Fruit fly (Drosophila melanogaster) whole organism, embryonic: ENCODE data around the gene mus101.

Experiments used
- Asciz ChIP-seq: fragments of 200-800 bp; sonication (Bioruptor generic); optimal IDR thresholded peaks from 2 replicates; lab custom pipeline; 2017; ENCODE audit warnings: missing biosample characterization, mild to moderate bottlenecking, missing genetic modification characterization, missing genetic modification reagents
- CG10209 ChIP-seq: fragments of 200-800 bp; sonication (Bioruptor generic); optimal IDR thresholded peaks from 3 replicates; lab custom pipeline; 2017; ENCODE audit warnings: missing biosample characterization, mild to moderate bottlenecking, missing genetic modification characterization, missing genetic modification reagents
- CG10959 ChIP-seq: fragments of 200-800 bp; sonication (Bioruptor generic); IDR thresholded peaks from 2 replicates; pipeline ENCODE4 v1.3.6; 2022; ENCODE audit warnings: missing biosample characterization, missing genetic modification characterization
- CG11695 ChIP-seq: fragments of 200-800 bp; sonication (Bioruptor generic); IDR thresholded peaks from 3 replicates; pipeline ENCODE4 v1.3.6; 2022; ENCODE audit warnings: missing biosample characterization, missing genetic modification characterization
- CG12391 ChIP-seq: fragments of 200-800 bp; sonication (Bioruptor generic); optimal IDR thresholded peaks from 3 replicates; lab custom pipeline; 2018; ENCODE audit warnings: missing biosample characterization, mild to moderate bottlenecking, missing genetic modification characterization, moderate library complexity
- CG12659 ChIP-seq: fragments of 200-800 bp; sonication (Bioruptor generic); optimal IDR thresholded peaks from 3 replicates; lab custom pipeline; 2017; ENCODE audit warnings: mild to moderate bottlenecking, missing biosample characterization, missing genetic modification reagents, missing genetic modification characterization
- CG12744 ChIP-seq: fragments of 200-800 bp; sonication (Bioruptor generic); optimal IDR thresholded peaks from 2 replicates; lab custom pipeline; 2016; ENCODE audit warnings: missing biosample characterization, missing genetic modification characterization
- CG13287 ChIP-seq: fragments of 200-800 bp; sonication (Bioruptor generic); IDR thresholded peaks from 2 replicates; pipeline ENCODE4 v1.3.6; 2022; ENCODE audit warnings: missing biosample characterization, missing genetic modification characterization; ENCODE audit not compliant: partially characterized antibody
- CG13624 ChIP-seq: fragments of 200-800 bp; sonication (Bioruptor generic); optimal IDR thresholded peaks from 2 replicates; lab custom pipeline; 2016; ENCODE audit warnings: missing biosample characterization, missing genetic modification characterization
- CG14050 ChIP-seq: fragments of 200-800 bp; sonication (Bioruptor generic); IDR thresholded peaks from 3 replicates; pipeline ENCODE4 v1.3.6; 2022; ENCODE audit warnings: missing biosample characterization, missing genetic modification characterization
- CG17802 ChIP-seq: fragments of 200-800 bp; sonication (Bioruptor generic); optimal IDR thresholded peaks from 2 replicates; lab custom pipeline; 2018; ENCODE audit warnings: missing biosample characterization, mild to moderate bottlenecking, missing genetic modification characterization, moderate library complexity
- CG33213 ChIP-seq: fragments of 200-800 bp; sonication (Bioruptor generic); optimal IDR thresholded peaks from 3 replicates; lab custom pipeline; 2016; ENCODE audit warnings: missing biosample characterization, missing genetic modification characterization
- CG4707 ChIP-seq: fragments of 200-800 bp; sonication (Bioruptor generic); optimal IDR thresholded peaks from 2 replicates; lab custom pipeline; 2018; ENCODE audit warnings: missing biosample characterization, mild to moderate bottlenecking, missing genetic modification characterization, moderate library complexity
- CG8089 ChIP-seq: fragments of 200-800 bp; sonication (Bioruptor generic); optimal IDR thresholded peaks from 3 replicates; lab custom pipeline; 2016; ENCODE audit warnings: missing biosample characterization, missing genetic modification characterization
- CG8290 ChIP-seq, 3 experiments: fragments of 200-800 bp; sonication (Bioruptor generic); optimal IDR thresholded peaks; 2 replicates each; lab custom pipeline; 2016 to 2019; ENCODE audit warnings: missing biosample characterization in 3 of 3, missing genetic modification characterization in 3 of 3, mild to moderate bottlenecking in 2 of 3, moderate library complexity in 1 of 3
- CG9817 ChIP-seq: fragments of 200-800 bp; sonication (Bioruptor generic); optimal IDR thresholded peaks from 2 replicates; lab custom pipeline; 2018; ENCODE audit warnings: missing biosample characterization, mild to moderate bottlenecking, missing genetic modification characterization, moderate library complexity
- D19A ChIP-seq: fragments of 200-800 bp; optimal IDR thresholded peaks from 3 replicates; lab custom pipeline; 2019; ENCODE audit warnings: missing biosample characterization, mild to moderate bottlenecking, missing genetic modification characterization, moderate library complexity
- Hey ChIP-seq: fragments of 200-800 bp; sonication (Bioruptor generic); optimal IDR thresholded peaks from 3 replicates; lab custom pipeline; 2018; ENCODE audit warnings: missing biosample characterization, mild to moderate bottlenecking, missing genetic modification characterization
- Hmx ChIP-seq: fragments of 200-800 bp; sonication (Bioruptor generic); optimal IDR thresholded peaks from 2 replicates; lab custom pipeline; 2016; ENCODE audit warnings: missing biosample characterization, missing genetic modification characterization
- Hr51 ChIP-seq, 2 experiments: fragments of 200-800 bp; sonication (Bioruptor generic); optimal IDR thresholded peaks; 2 replicates in 1 of 2; 3 replicates in 1 of 2; lab custom pipeline; 2016 to 2018; ENCODE audit warnings: missing biosample characterization in 2 of 2, missing genetic modification characterization in 2 of 2, mild to moderate bottlenecking in 1 of 2, moderate library complexity in 1 of 2
- MBD-R2 ChIP-seq: fragments of 200-800 bp; sonication (Bioruptor generic); IDR thresholded peaks from 2 replicates; pipeline ENCODE4 v1.3.6; 2022; ENCODE audit warnings: missing biosample characterization, missing genetic modification characterization
- Myb ChIP-seq: fragments of 200-800 bp; sonication (Bioruptor generic); optimal IDR thresholded peaks from 2 replicates; lab custom pipeline; 2016; ENCODE audit warnings: missing biosample characterization, missing genetic modification characterization
- Nf-YC ChIP-seq: fragments of 200-800 bp; optimal IDR thresholded peaks from 3 replicates; lab custom pipeline; 2019; ENCODE audit warnings: missing biosample characterization, mild to moderate bottlenecking, missing genetic modification characterization, moderate library complexity
- Opbp ChIP-seq: fragments of 200-800 bp; sonication (Bioruptor generic); IDR thresholded peaks from 3 replicates; pipeline ENCODE4 v1.3.6; 2022; ENCODE audit warnings: missing biosample characterization, missing genetic modification characterization; ENCODE audit not compliant: partially characterized antibody
- Sry-δ ChIP-seq: fragments of 200-800 bp; sonication (Bioruptor generic); optimal IDR thresholded peaks from 2 replicates; lab custom pipeline; 2016; ENCODE audit warnings: missing biosample characterization, missing genetic modification characterization
- TFAM ChIP-seq: fragments of 200-800 bp; sonication (Bioruptor generic); optimal IDR thresholded peaks from 2 replicates; lab custom pipeline; 2017; ENCODE audit warnings: missing biosample characterization, missing genetic modification characterization, inconsistent platforms
- ac ChIP-seq: fragments of 200-800 bp; sonication (Bioruptor generic); optimal IDR thresholded peaks from 3 replicates; lab custom pipeline; 2017; ENCODE audit warnings: missing biosample characterization, mild to moderate bottlenecking, missing genetic modification characterization
- ap ChIP-seq: fragments of 200-800 bp; sonication (Bioruptor generic); IDR thresholded peaks from 2 replicates; pipeline ENCODE4 v1.3.6; 2022; ENCODE audit warnings: missing biosample characterization, missing genetic modification characterization
- br ChIP-seq: fragments of >200 bp; optimal IDR thresholded peaks from 2 replicates; lab custom pipeline; 2017
- cad ChIP-seq: fragments of >200 bp; optimal IDR thresholded peaks from 2 replicates; lab custom pipeline; 2017; ENCODE audit warnings: missing biosample characterization, missing genetic modification characterization
- cg ChIP-seq: fragments of 200-800 bp; sonication (Bioruptor generic); optimal IDR thresholded peaks from 3 replicates; lab custom pipeline; 2019; ENCODE audit warnings: missing biosample characterization, mild to moderate bottlenecking, missing genetic modification characterization, moderate library complexity
- disco-r ChIP-seq: fragments of 200-800 bp; sonication (Bioruptor generic); optimal IDR thresholded peaks from 2 replicates; lab custom pipeline; 2016; ENCODE audit warnings: missing biosample characterization, missing genetic modification characterization
- emc ChIP-seq: fragments of 200-800 bp; sonication (Bioruptor generic); optimal IDR thresholded peaks from 2 replicates; lab custom pipeline; 2016; ENCODE audit warnings: missing biosample characterization, missing genetic modification characterization
- fd3F ChIP-seq: fragments of 200-800 bp; sonication (Bioruptor generic); optimal IDR thresholded peaks from 2 replicates; lab custom pipeline; 2018; ENCODE audit warnings: missing biosample characterization, mild to moderate bottlenecking, missing genetic modification characterization, moderate library complexity
- gem ChIP-seq: fragments of 200-800 bp; sonication (Bioruptor generic); optimal IDR thresholded peaks from 2 replicates; lab custom pipeline; 2019; ENCODE audit warnings: missing biosample characterization, mild to moderate bottlenecking, missing genetic modification characterization, moderate library complexity
- grau ChIP-seq: fragments of 200-800 bp; optimal IDR thresholded peaks from 3 replicates; lab custom pipeline; 2019; ENCODE audit warnings: missing biosample characterization, mild to moderate bottlenecking, missing genetic modification characterization, moderate library complexity
- gsb ChIP-seq: fragments of 200-800 bp; sonication (Bioruptor generic); IDR thresholded peaks from 2 replicates; pipeline ENCODE4 v1.3.6; 2022; ENCODE audit warnings: missing biosample characterization, missing genetic modification characterization
- gt ChIP-seq: fragments of 200-800 bp; sonication (Bioruptor generic); IDR thresholded peaks from 2 replicates; pipeline ENCODE4 v1.3.6; 2022; ENCODE audit warnings: missing biosample characterization, missing genetic modification characterization
- hb ChIP-seq: fragments of 200-800 bp; sonication (Bioruptor generic); IDR thresholded peaks from 3 replicates; pipeline ENCODE4 v1.3.6; 2022; ENCODE audit warnings: missing biosample characterization, missing genetic modification characterization; ENCODE audit not compliant: partially characterized antibody
- hkb ChIP-seq, 2 experiments: fragments of 200-800 bp in 1 of 2; fragments of >200 bp in 1 of 2; sonication (Bioruptor generic) in 1 of 2; IDR thresholded peaks in 1 of 2; optimal IDR thresholded peaks in 1 of 2; 2 replicates each; pipeline versions ENCODE4 v1.3.6 to Lab custom; 2017 to 2022; ENCODE audit warnings: missing biosample characterization in 1 of 2, missing genetic modification characterization in 1 of 2
- hth ChIP-seq: fragments of >200 bp; optimal IDR thresholded peaks from 2 replicates; lab custom pipeline; 2017; ENCODE audit warnings: inconsistent platforms
- jing ChIP-seq: fragments of 200-800 bp; sonication (Bioruptor generic); optimal IDR thresholded peaks from 2 replicates; lab custom pipeline; 2018; ENCODE audit warnings: missing biosample characterization, mild to moderate bottlenecking, missing genetic modification characterization
- maf-S ChIP-seq: fragments of 200-800 bp; sonication (Bioruptor generic); optimal IDR thresholded peaks from 2 replicates; lab custom pipeline; 2016; ENCODE audit warnings: missing biosample characterization, missing genetic modification characterization
- nmo ChIP-seq: fragments of 200-800 bp; sonication (Bioruptor generic); optimal IDR thresholded peaks from 2 replicates; lab custom pipeline; 2018; ENCODE audit warnings: missing biosample characterization, mild to moderate bottlenecking, missing genetic modification characterization, moderate library complexity
- pnt ChIP-seq: fragments of 200-800 bp; sonication (Bioruptor generic); optimal IDR thresholded peaks from 3 replicates; lab custom pipeline; 2016; ENCODE audit warnings: missing biosample characterization, missing genetic modification characterization
- pzg ChIP-seq: fragments of 200-800 bp; sonication (Bioruptor generic); optimal IDR thresholded peaks from 3 replicates; lab custom pipeline; 2018; ENCODE audit warnings: missing biosample characterization, mild to moderate bottlenecking, missing genetic modification characterization, moderate library complexity
- row ChIP-seq: fragments of 200-800 bp; sonication (Bioruptor generic); IDR thresholded peaks from 3 replicates; pipeline ENCODE4 v1.3.6; 2022; ENCODE audit warnings: missing biosample characterization, missing genetic modification characterization
- sim ChIP-seq: fragments of 200-800 bp; sonication (Bioruptor generic); IDR thresholded peaks from 2 replicates; pipeline ENCODE4 v1.3.6; 2022; ENCODE audit warnings: missing biosample characterization, missing genetic modification characterization
- slou ChIP-seq: fragments of 200-800 bp; sonication (Bioruptor generic); optimal IDR thresholded peaks from 3 replicates; lab custom pipeline; 2016; ENCODE audit warnings: missing biosample characterization, missing genetic modification characterization
- stwl ChIP-seq: fragments of 200-800 bp; sonication (Bioruptor generic); optimal IDR thresholded peaks from 3 replicates; lab custom pipeline; 2018; ENCODE audit warnings: missing biosample characterization, mild to moderate bottlenecking, missing genetic modification characterization, moderate library complexity

mus101 gene

DNA sequence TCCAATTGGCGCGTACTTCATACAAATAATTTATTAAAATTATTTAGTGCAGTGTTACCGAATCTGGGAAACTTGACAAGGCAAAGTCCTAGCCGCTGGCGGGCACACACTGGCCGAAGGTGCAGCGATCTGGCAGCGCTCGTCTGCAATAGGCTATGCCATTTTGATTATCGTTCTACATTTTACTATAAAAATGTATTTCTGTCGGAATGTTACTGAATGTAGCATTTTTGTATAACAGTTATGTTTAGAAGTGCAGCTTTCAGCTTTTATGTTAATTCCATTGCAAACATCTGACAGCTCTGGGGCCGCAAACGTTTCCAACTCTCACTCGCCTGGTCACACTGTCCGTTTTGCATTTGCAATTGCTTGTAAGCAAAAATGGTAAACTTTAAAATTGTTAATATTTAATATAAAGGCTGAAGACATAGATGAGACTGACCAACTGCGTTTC is 22.6 kb downstream of the mus101 start, which contains the start of gene Grip91 (continued):
- peak; percentile 39 for TF ChIP-seq CG33213
- peak; percentile 5 for TF ChIP-seq CG12391 (tag; lab: Kevin White, UChicago)
- no peak for TF ChIP-seq hb (GFP tag; lab: Robert Waterston, UW)
- TF ChIP-seq hkb (optimal IDR thresholded peaks at IDR 0.05; lab: Kevin White, UChicago) = peak; percentile 95
- TF ChIP-seq hkb (GFP tag; IDR thresholded peaks at IDR 0.05; lab: Robert Waterston, UW) = no peak
- no peak for TF ChIP-seq Asciz (GFP tag; lab: Kevin White, UChicago)
- no peak for TF ChIP-seq CG11695
- TF ChIP-seq stwl (tag; lab: Kevin White, UChicago) = peak; percentile 66
- TF ChIP-seq cg (GFP tag; lab: Kevin White, UChicago) = no peak
- TF ChIP-seq D19A (tag; lab: Kevin White, UChicago) = no peak
- no peak for TF ChIP-seq Hey
- TF ChIP-seq CG12659 = peak; percentile 74
- no peak for TF ChIP-seq Myb (GFP tag; lab: Kevin White, UChicago)
- peak; percentile 54; the same call in 1 of the 2 replicates for TF ChIP-seq CG13287
- peak; percentile 25 for TF ChIP-seq CG8290 (GFP tag; optimal IDR thresholded peaks at IDR 0.05; lab: Kevin White, UChicago)
- TF ChIP-seq CG8290 (tag; optimal IDR thresholded peaks at IDR 0.05; lab: Kevin White, UChicago) = peak in 1 of 2 experiments; percentile 29
- TF ChIP-seq CG9817 (tag; lab: Kevin White, UChicago) = no peak
- TF ChIP-seq Sry-δ (GFP tag; lab: Kevin White, UChicago) = peak; percentile 39
- TF ChIP-seq CG10959 (GFP tag; lab: Robert Waterston, UW) = no peak
- TF ChIP-seq maf-S = no peak
- TF ChIP-seq hth (lab: Kevin White, UChicago) = no peak
- TF ChIP-seq br = no peak
- TF ChIP-seq ap (GFP tag; lab: Robert Waterston, UW) = no peak
- no peak for TF ChIP-seq gsb (GFP tag; lab: Robert Waterston, UW)
- TF ChIP-seq MBD-R2 (GFP tag; lab: Robert Waterston, UW) = peak; percentile 80
- no peak for TF ChIP-seq CG17802
- TF ChIP-seq disco-r = no peak
- TF ChIP-seq nmo = peak; percentile 54
- TF ChIP-seq CG12744 (GFP tag; lab: Kevin White, UChicago) = no peak
- no peak for TF ChIP-seq CG4707 (GFP tag; lab: Kevin White, UChicago)
- TF ChIP-seq CG10209 (GFP tag; lab: Kevin White, UChicago) = no peak
- peak; percentile 60 for TF ChIP-seq row (GFP tag; lab: Robert Waterston, UW)
- TF ChIP-seq pnt (GFP tag; lab: Kevin White, UChicago) = no peak
- no peak for TF ChIP-seq emc
- TF ChIP-seq cad (GFP tag; lab: Kevin White, UChicago) = no peak
- no peak for TF ChIP-seq slou
- TF ChIP-seq Hmx (GFP tag; lab: Kevin White, UChicago) = no peak
- peak; percentile 6 for TF ChIP-seq grau (tag; lab: Kevin White, UChicago)
- peak; percentile 46; the same call in 1 of the 3 replicates for TF ChIP-seq Opbp (GFP tag; lab: Robert Waterston, UW)
- peak; percentile 66 for TF ChIP-seq Nf-YC (tag; lab: Kevin White, UChicago)
- no peak for TF ChIP-seq CG14050 (GFP tag; lab: Robert Waterston, UW)
- peak; percentile 10 for TF ChIP-seq gem (tag; lab: Kevin White, UChicago)
- TF ChIP-seq TFAM = no peak
- peak; percentile 83 for TF ChIP-seq pzg (GFP tag; lab: Kevin White, UChicago)
- TF ChIP-seq fd3F (GFP tag; lab: Kevin White, UChicago) = no peak
- no peak for TF ChIP-seq sim (GFP tag; lab: Robert Waterston, UW)
- no peak for TF ChIP-seq jing (GFP tag; lab: Kevin White, UChicago)
- TF ChIP-seq Hr51 (GFP tag; optimal IDR thresholded peaks at IDR 0.05; lab: Kevin White, UChicago) = no peak
- TF ChIP-seq CG13624 = peak; percentile 22
- TF ChIP-seq gt (GFP tag; lab: Robert Waterston, UW) = no peak
- TF ChIP-seq ac = no peak
- TF ChIP-seq CG8089 (GFP tag; lab: Kevin White, UChicago) = no peak
